Worm (Caenorhabditis elegans) whole organism, L1 larva: ENCODE measurements around the gene unc-71.

Experiments used
- F16B12.6 ChIP-seq: fragments of 150-350 bp; optimal IDR thresholded peaks from 2 replicates; lab custom pipeline; 2014; ENCODE audit warnings: missing biosample characterization, missing genetic modification characterization
- aly-2 ChIP-seq: fragments of 150-350 bp; optimal IDR thresholded peaks from 2 replicates; lab custom pipeline; 2014; ENCODE audit warnings: missing biosample characterization, missing genetic modification characterization
- ama-1 ChIP-seq: fragments of 150-350 bp; optimal IDR thresholded peaks from 2 replicates; lab custom pipeline; 2014
- ceh-63 ChIP-seq: fragments of 200-800 bp; sonication (Bioruptor generic); optimal IDR thresholded peaks from 2 replicates; lab custom pipeline; 2018; ENCODE audit warnings: mild to moderate bottlenecking, missing genetic modification characterization, missing compliant biosample characterization
- ceh-90 ChIP-seq: sonication (generic microtip); optimal IDR thresholded peaks from 2 replicates; lab custom pipeline; 2016; ENCODE audit warnings: missing genetic modification characterization, missing compliant biosample characterization
- dpl-1 ChIP-seq, 3 experiments: fragments of 150-350 bp in 2 of 3; sonication (generic microtip) in 1 of 3; optimal IDR thresholded peaks; 2 replicates each; lab custom pipeline; 2014 to 2017; ENCODE audit warnings: missing biosample characterization in 3 of 3, missing genetic modification characterization in 3 of 3, missing genetic modification reagents in 3 of 3
- efl-1 ChIP-seq, 4 experiments: fragments of 150-350 bp; optimal IDR thresholded peaks in 3 of 4; peaks in 1 of 4; 1 replicate in 1 of 4; 2 replicates in 3 of 4; lab custom pipeline; 2014; ENCODE audit warnings: missing biosample characterization in 2 of 4, missing genetic modification characterization in 2 of 4, missing genetic modification reagents in 2 of 4
- elt-2 ChIP-seq: sonication (generic microtip); optimal IDR thresholded peaks from 2 replicates; lab custom pipeline; 2016; ENCODE audit warnings: missing genetic modification characterization, mild to moderate bottlenecking, inconsistent platforms, missing compliant biosample characterization, missing genetic modification reagents
- elt-3 ChIP-seq, 6 experiments: fragments of 150-350 bp in 1 of 6; sonication (generic microtip); optimal IDR thresholded peaks; 2 replicates each; lab custom pipeline; 2017 to 2018; ENCODE audit warnings: missing biosample characterization in 6 of 6, missing genetic modification characterization in 6 of 6, inconsistent platforms in 1 of 6
- fkh-10 ChIP-seq: sonication (generic microtip); optimal IDR thresholded peaks from 2 replicates; lab custom pipeline; 2017; ENCODE audit warnings: missing biosample characterization, missing genetic modification reagents, missing genetic modification characterization
- fkh-8 ChIP-seq: sonication (generic microtip); optimal IDR thresholded peaks from 2 replicates; lab custom pipeline; 2016; ENCODE audit warnings: mild to moderate bottlenecking, missing genetic modification characterization, missing compliant biosample characterization
- grh-1 ChIP-seq: fragments of 200-800 bp; sonication (Bioruptor generic); IDR thresholded peaks from 2 replicates; pipeline ENCODE4 v1.3.6; 2022; ENCODE audit warnings: missing genetic modification reagents, missing genetic modification characterization, missing compliant biosample characterization
- hlh-17 ChIP-seq: fragments of 200-800 bp; sonication (Bioruptor generic); optimal IDR thresholded peaks from 2 replicates; lab custom pipeline; 2018; ENCODE audit warnings: missing genetic modification characterization, mild to moderate bottlenecking, missing compliant biosample characterization, moderate library complexity, borderline replicate concordance
- lin-35 ChIP-seq, 2 experiments: fragments of 150-350 bp; optimal IDR thresholded peaks; 2 replicates each; lab custom pipeline; 2014; ENCODE audit warnings: missing biosample characterization in 2 of 2, missing genetic modification characterization in 2 of 2, missing genetic modification reagents in 2 of 2
- mdl-1 ChIP-seq, 2 experiments: fragments of 150-350 bp; optimal IDR thresholded peaks; 2 replicates each; lab custom pipeline; 2014 to 2017; ENCODE audit warnings: missing biosample characterization in 2 of 2, missing genetic modification characterization in 2 of 2, inconsistent platforms in 1 of 2
- nhr-19 ChIP-seq: fragments of 200-800 bp; sonication (Bioruptor generic); conservative IDR thresholded peaks from 2 replicates; pipeline ENCODE4 v1.3.6; 2022; ENCODE audit warnings: missing genetic modification characterization, missing compliant biosample characterization
- nhr-20 ChIP-seq: sonication (generic microtip); optimal IDR thresholded peaks from 2 replicates; lab custom pipeline; 2016; ENCODE audit warnings: mild to moderate bottlenecking, missing genetic modification characterization, missing compliant biosample characterization
- nhr-237 ChIP-seq: fragments of 150-350 bp; optimal IDR thresholded peaks from 2 replicates; lab custom pipeline; 2014; ENCODE audit warnings: missing biosample characterization, missing genetic modification characterization
- nhr-71 ChIP-seq: sonication (generic microtip); optimal IDR thresholded peaks from 2 replicates; lab custom pipeline; 2016; ENCODE audit warnings: mild to moderate bottlenecking, missing genetic modification characterization, moderate library complexity, missing compliant biosample characterization
- nhr-90 ChIP-seq: sonication (generic microtip); optimal IDR thresholded peaks from 2 replicates; lab custom pipeline; 2016; ENCODE audit warnings: mild to moderate bottlenecking, missing genetic modification characterization, missing compliant biosample characterization; ENCODE audit not compliant: poor library complexity
- snpc-4 ChIP-seq: fragments of 150-350 bp; optimal IDR thresholded peaks from 2 replicates; lab custom pipeline; 2014; ENCODE audit warnings: missing biosample characterization, missing genetic modification characterization
- unc-30 ChIP-seq: sonication (generic microtip); optimal IDR thresholded peaks from 2 replicates; lab custom pipeline; 2017; ENCODE audit warnings: missing biosample characterization, missing genetic modification characterization
- ztf-4 ChIP-seq: fragments of 150-350 bp; optimal IDR thresholded peaks from 2 replicates; lab custom pipeline; 2014; ENCODE audit warnings: missing biosample characterization, missing genetic modification characterization

unc-71 gene

ce11 chrIII:12838299-12838698 lies 53.2 kb downstream of the unc-71 start:
- TF ChIP-seq nhr-71 (tag; lab: Kevin White, UChicago) (no peak), ztf-4 (tag; lab: Kevin White, UChicago) (no peak), unc-30 (no peak), efl-1 (optimal IDR thresholded peaks at IDR 0.05; lab: Kevin White, UChicago) (no peak), efl-1 (GFP tag; optimal IDR thresholded peaks at IDR 0.05 in 1 of 2; lab: Kevin White, UChicago) (peak; percentile 55 to 93), fkh-8 (tag; lab: Kevin White, UChicago) (no peak), nhr-237 (tag; lab: Kevin White, UChicago) (no peak), ceh-63 (GFP tag; lab: Kevin White, UChicago) (no peak), dpl-1 (GFP tag; optimal IDR thresholded peaks at IDR 0.05; lab: Kevin White, UChicago) (peak in 1 of 3 experiments; percentile 16), snpc-4 (no peak), grh-1 (GFP tag; lab: Robert Waterston, UW) (no peak), aly-2 (tag; lab: Kevin White, UChicago) (no peak), ceh-90 (tag; lab: Kevin White, UChicago) (no peak), F16B12.6 (no peak)
- TF ChIP-seq, all 84 proteins: peak for 2

- no peak for TF ChIP-seq nhr-90 (tag; lab: Kevin White, UChicago)
- no peak for TF ChIP-seq mdl-1 (tag; optimal IDR thresholded peaks at IDR 0.05; lab: Kevin White, UChicago)
- peak in 1 of 2 experiments; percentile 39 for TF ChIP-seq lin-35 (GFP tag; optimal IDR thresholded peaks at IDR 0.05; lab: Kevin White, UChicago)
- TF ChIP-seq efl-1 (optimal IDR thresholded peaks at IDR 0.05; lab: Kevin White, UChicago): no peak
- TF ChIP-seq efl-1 (GFP tag; optimal IDR thresholded peaks at IDR 0.05 in 1 of 2; lab: Kevin White, UChicago): peak in 1 of 2 experiments; percentile 83
- TF ChIP-seq nhr-20 (tag; lab: Kevin White, UChicago): peak; percentile 9
- peak; percentile 8 for TF ChIP-seq ama-1
Observed at ce11 chrIII:12836742-12837285, 54.7 kb downstream of the unc-71 start.

- TF ChIP-seq nhr-20 (tag; lab: Kevin White, UChicago) (peak; percentile 8), fkh-10 (GFP tag; lab: Kevin White, UChicago) (no peak), elt-3 (tag; optimal IDR thresholded peaks at IDR 0.05; lab: Kevin White, UChicago) (peak in 1 of 6 experiments; percentile 21), elt-2 (peak; percentile 37), nhr-19 (0 out of 2 replicates have a peak, but pooled peaks have one; percentile 9)
- TF ChIP-seq, all 84 proteins: peak for 4
Observed at ce11 chrIII:12833079-12833478, 58.5 kb downstream of the unc-71 start.

- peak; percentile 43 for TF ChIP-seq elt-2
- no peak for TF ChIP-seq hlh-17
- TF ChIP-seq, all 84 proteins: peak for 1
Observed at ce11 chrIII:12831696-12832095, 59.8 kb downstream of the unc-71 start.
